Fruit fly (Drosophila melanogaster): Measurements from ENCODE around the gene CG17672.

CG17672 gene

DNA sequence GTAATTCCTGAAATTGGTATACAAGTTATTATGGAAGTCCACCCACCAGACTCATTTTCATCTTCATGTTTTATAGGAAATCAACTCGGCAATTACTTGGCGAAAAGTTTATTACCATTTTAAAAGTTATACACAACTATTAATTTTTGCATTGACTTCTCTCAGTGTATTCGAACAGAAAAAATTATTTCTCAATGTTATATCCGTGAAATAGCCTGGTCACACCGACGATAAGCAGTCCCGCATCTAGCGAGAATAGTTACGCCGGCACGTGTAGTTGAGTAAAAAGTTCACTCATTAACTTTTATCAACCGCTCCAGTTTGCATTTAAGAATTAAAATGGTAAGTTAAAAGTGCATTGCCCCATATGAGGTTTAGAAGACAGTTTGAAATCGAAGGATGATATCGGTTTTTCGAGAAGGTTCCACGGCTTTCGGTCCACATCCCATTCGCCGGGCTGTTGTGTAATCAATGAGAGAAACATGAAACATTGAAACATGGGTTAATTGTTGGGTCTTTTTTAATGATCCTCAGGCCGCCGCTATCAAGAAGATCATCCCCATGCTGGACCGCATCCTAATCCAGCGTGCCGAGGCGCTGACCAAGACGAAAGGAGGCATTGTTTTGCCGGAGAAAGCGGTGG, 12.8 kb upstream of the CG17672 start, which contains the start of gene CG11267 (continued):
- TF ChIP-seq sob (GFP tag; IDR thresholded peaks at IDR 0.05) (peak; percentile 93), NC2α (GFP tag; optimal IDR thresholded peaks at IDR 0.05) (no peak), CG11085 (GFP tag; IDR thresholded peaks at IDR 0.05) (peak; percentile 81), Sox102F (GFP tag; optimal IDR thresholded peaks at IDR 0.05) (peak; percentile 82), seq (GFP tag; IDR thresholded peaks at IDR 0.05) (peak; percentile 82), Mad (GFP tag; optimal IDR thresholded peaks at IDR 0.05) (peak; percentile 67), sim (GFP tag; IDR thresholded peaks at IDR 0.05) (peak; percentile 82), CG10959 (GFP tag; IDR thresholded peaks at IDR 0.05) (peak; percentile 77), dmrt99B (tag; optimal IDR thresholded peaks at IDR 0.05) (peak; percentile 88), CG32767 (GFP tag; IDR thresholded peaks at IDR 0.05) (peak; percentile 62), Nf-YC (tag; optimal IDR thresholded peaks at IDR 0.05) (peak; percentile 71), ems (GFP tag; optimal IDR thresholded peaks at IDR 0.05) (peak; percentile 73), chn (GFP tag; optimal IDR thresholded peaks at IDR 0.05) (peak; percentile 73), lov (optimal IDR thresholded peaks at IDR 0.05) (no peak), lov (GFP tag; IDR thresholded peaks at IDR 0.05) (peak; percentile 83; the same call in 2 of the 3 replicates), Hr51 (GFP tag; optimal IDR thresholded peaks at IDR 0.05) (peak; percentile 67 to 83), gcm (GFP tag; optimal IDR thresholded peaks at IDR 0.05) (peak; percentile 73), Six4 (GFP tag; optimal IDR thresholded peaks at IDR 0.05) (peak; percentile 78), vvl (GFP tag; IDR thresholded peaks at IDR 0.05) (peak; percentile 96), HHEX (GFP tag; optimal IDR thresholded peaks at IDR 0.05) (peak; percentile 87), Elba2 (GFP tag; optimal IDR thresholded peaks at IDR 0.05) (no peak), CG32772 (GFP tag; IDR thresholded peaks at IDR 0.05) (peak; percentile 90), chinmo (GFP tag; IDR thresholded peaks at IDR 0.05; ENCODE audit: partially characterized antibody) (no peak), Dfd (GFP tag; optimal IDR thresholded peaks at IDR 0.05) (no peak), crol (GFP tag; IDR thresholded peaks at IDR 0.05) (0 out of 2 replicates have a peak, but pooled peaks have one; percentile 14), CG14965 (GFP tag; optimal IDR thresholded peaks at IDR 0.05; ENCODE audit: borderline replicate concordance) (no peak), ken (GFP tag; IDR thresholded peaks at IDR 0.05) (peak; percentile 88), z (GFP tag; IDR thresholded peaks at IDR 0.05) (0 out of 3 replicates have a peak, but pooled peaks have one; percentile 5), CG11695 (GFP tag; IDR thresholded peaks at IDR 0.05) (peak; percentile 86), HLH3B (GFP tag; IDR thresholded peaks at IDR 0.05) (peak; percentile 89), emc (GFP tag; optimal IDR thresholded peaks at IDR 0.05) (peak; percentile 64), salm (tag; optimal IDR thresholded peaks at IDR 0.05) (peak; percentile 56), bigmax (GFP tag; optimal IDR thresholded peaks at IDR 0.05) (no peak), pnt (GFP tag; optimal IDR thresholded peaks at IDR 0.05) (peak; percentile 80), pita (GFP tag; optimal IDR thresholded peaks at IDR 0.05) (no peak), CG8290 (GFP tag; optimal IDR thresholded peaks at IDR 0.05) (no peak), CG8290 (tag; optimal IDR thresholded peaks at IDR 0.05) (peak; percentile 5 to 94), CG10147 (GFP tag; optimal IDR thresholded peaks at IDR 0.05) (peak; percentile 87), CG31441 (GFP tag; IDR thresholded peaks at IDR 0.05) (peak; percentile 79), unpg (GFP tag; optimal IDR thresholded peaks at IDR 0.05) (peak; percentile 84), bcd (GFP tag; optimal IDR thresholded peaks at IDR 0.05) (peak; percentile 84), CG31388 (GFP tag; optimal IDR thresholded peaks at IDR 0.05) (peak; percentile 81), sqz (GFP tag; optimal IDR thresholded peaks at IDR 0.05) (peak; percentile 69), sens-2 (GFP tag; IDR thresholded peaks at IDR 0.05) (peak; percentile 91), CG3407 (GFP tag; optimal IDR thresholded peaks at IDR 0.05) (peak; percentile 43), CG10274 (GFP tag; optimal IDR thresholded peaks at IDR 0.05) (peak; percentile 70), CG15696 (tag; optimal IDR thresholded peaks at IDR 0.05) (peak; percentile 81), CG5180 (GFP tag; optimal IDR thresholded peaks at IDR 0.05) (peak; percentile 71), ERR (GFP tag; optimal IDR thresholded peaks at IDR 0.05) (peak; percentile 33), ap (GFP tag; IDR thresholded peaks at IDR 0.05) (peak; percentile 91), jigr1 (GFP tag; IDR thresholded peaks at IDR 0.05) (peak; percentile 5; the same call in 1 of the 3 replicates)

Measured in whole organism, embryonic.